Fruit fly (Drosophila melanogaster): Measurements from ENCODE around the gene Oga.
A peak's percentile ranks its signal among the peaks of the same experiment; 100 is the strongest.

Gene Oga

DNA sequence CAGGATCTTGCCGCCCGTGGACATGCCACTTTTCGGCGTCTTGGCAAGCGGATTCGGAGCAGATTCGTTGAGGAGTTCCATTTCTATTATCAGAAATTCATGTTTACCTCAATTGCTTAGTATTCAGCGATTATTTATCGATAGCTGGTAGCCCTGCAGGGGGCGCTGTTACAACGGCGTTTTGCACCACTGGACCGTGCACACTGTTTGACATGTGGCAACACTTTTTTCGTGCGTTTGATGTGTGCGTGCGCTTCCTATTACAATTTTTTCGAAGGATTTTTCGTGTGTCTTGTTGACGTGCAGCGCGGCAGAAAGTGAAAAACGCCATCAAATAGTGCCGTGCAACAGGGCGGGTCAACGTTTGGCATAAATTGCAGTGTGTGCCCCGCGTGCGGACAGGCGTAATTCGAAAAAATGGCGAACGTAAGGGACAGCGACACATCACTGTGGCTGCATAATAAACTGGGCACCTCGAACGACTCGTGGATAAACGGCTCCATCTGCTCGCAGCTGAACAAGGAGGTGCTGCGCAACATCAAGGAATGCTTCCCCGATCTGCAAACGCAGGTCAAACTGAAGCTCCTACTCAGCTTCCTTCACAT, 4.7 kb downstream of the Oga start, which contains the start of the genes CG3337 and Nelf-A (continued):
- no peak for TF ChIP-seq Poxn (GFP tag; IDR thresholded peaks at IDR 0.05)
- TF ChIP-seq tin (GFP tag; optimal IDR thresholded peaks at IDR 0.05): peak; percentile 74
- peak; percentile 55 for TF ChIP-seq CG10366 (GFP tag; IDR thresholded peaks at IDR 0.05)
- peak; percentile 13 for TF ChIP-seq lbe (GFP tag; optimal IDR thresholded peaks at IDR 0.05)
- no peak for TF ChIP-seq CG2202 (tag; optimal IDR thresholded peaks at IDR 0.05)
- peak; percentile 68 for TF ChIP-seq nmo (GFP tag; optimal IDR thresholded peaks at IDR 0.05)
- peak; percentile 82 for TF ChIP-seq p53 (GFP tag; optimal IDR thresholded peaks at IDR 0.05)
- TF ChIP-seq CG17829 (tag; optimal IDR thresholded peaks at IDR 0.05): peak; percentile 54
- TF ChIP-seq CkIIα-i1 (GFP tag; IDR thresholded peaks at IDR 0.05): no peak
- no peak for TF ChIP-seq scrt (GFP tag; optimal IDR thresholded peaks at IDR 0.05)
- TF ChIP-seq CG9797 (GFP tag; optimal IDR thresholded peaks at IDR 0.05): peak; percentile 58
- peak; percentile 88 for TF ChIP-seq CG11456 (GFP tag; IDR thresholded peaks at IDR 0.05)
- peak; percentile 8 for TF ChIP-seq CG12236 (GFP tag; optimal IDR thresholded peaks at IDR 0.05)
- no peak for TF ChIP-seq Kr (GFP tag; optimal IDR thresholded peaks at IDR 0.05)
- TF ChIP-seq CG15601 (tag; optimal IDR thresholded peaks at IDR 0.05): no peak
- peak; percentile 40 for TF ChIP-seq Abd-B (GFP tag; optimal IDR thresholded peaks at IDR 0.05)
- TF ChIP-seq CG6272 (GFP tag; IDR thresholded peaks at IDR 0.05): peak; percentile 66
- TF ChIP-seq pzg (GFP tag; optimal IDR thresholded peaks at IDR 0.05): peak; percentile 97
- peak; percentile 72; the same call in 1 of the 3 replicates for TF ChIP-seq mld (GFP tag; IDR thresholded peaks at IDR 0.05; ENCODE audit: partially characterized antibody)
- TF ChIP-seq CG32767 (GFP tag; IDR thresholded peaks at IDR 0.05): peak; percentile 22; the same call in 1 of the 2 replicates
- peak; percentile 72 for TF ChIP-seq repo (GFP tag; optimal IDR thresholded peaks at IDR 0.05)
- no peak; the same call in 2 of the 3 replicates for TF ChIP-seq croc (GFP tag; conservative IDR thresholded peaks at IDR 0.05)
- peak; percentile 55; the same call in 1 of the 2 replicates for TF ChIP-seq ttk (GFP tag; IDR thresholded peaks at IDR 0.05)
- no peak for TF ChIP-seq CG17328 (GFP tag; IDR thresholded peaks at IDR 0.05)
- peak; percentile 55; the same call in 1 of the 3 replicates for TF ChIP-seq CG6175 (GFP tag; IDR thresholded peaks at IDR 0.05)
- no peak for TF ChIP-seq Hey (tag; optimal IDR thresholded peaks at IDR 0.05)
- no peak for TF ChIP-seq Hmr (GFP tag; optimal IDR thresholded peaks at IDR 0.05)
- TF ChIP-seq amos (GFP tag; IDR thresholded peaks at IDR 0.05; ENCODE audit: partially characterized antibody): peak; percentile 89
- 0 out of 2 replicates have a peak, but pooled peaks have one; percentile 8 for TF ChIP-seq CG6689 (GFP tag; IDR thresholded peaks at IDR 0.05)
- no peak for TF ChIP-seq CG15011 (GFP tag; optimal IDR thresholded peaks at IDR 0.05)
- TF ChIP-seq Lpt (GFP tag; optimal IDR thresholded peaks at IDR 0.05): no peak
- peak; percentile 31 for TF ChIP-seq fd3F (GFP tag; optimal IDR thresholded peaks at IDR 0.05)
- no peak for TF ChIP-seq Hand (GFP tag; optimal IDR thresholded peaks at IDR 0.05)
- TF ChIP-seq CG1792 (GFP tag; optimal IDR thresholded peaks at IDR 0.05): peak; percentile 71
- TF ChIP-seq CG14014 (GFP tag; IDR thresholded peaks at IDR 0.05): peak; percentile 58; the same call in 1 of the 2 replicates
- TF ChIP-seq Mes4 (GFP tag; optimal IDR thresholded peaks at IDR 0.05): peak; percentile 67
- peak; percentile 73 for TF ChIP-seq NC2β (GFP tag; optimal IDR thresholded peaks at IDR 0.05)
- peak; percentile 73 for TF ChIP-seq hbn (GFP tag; IDR thresholded peaks at IDR 0.05; ENCODE audit: partially characterized antibody)
- TF ChIP-seq CG11093 (GFP tag; IDR thresholded peaks at IDR 0.05): no peak
- no peak for TF ChIP-seq CG1832 (GFP tag; optimal IDR thresholded peaks at IDR 0.05)
- no peak for TF ChIP-seq CG5180 (GFP tag; optimal IDR thresholded peaks at IDR 0.05)
- no peak for TF ChIP-seq dati (GFP tag; IDR thresholded peaks at IDR 0.05)
- peak; percentile 56; the same call in 2 of the 3 replicates for TF ChIP-seq Aef1 (GFP tag; IDR thresholded peaks at IDR 0.05)
- TF ChIP-seq Scr (GFP tag; IDR thresholded peaks at IDR 0.05; ENCODE audit: partially characterized antibody): peak; percentile 78
- peak; percentile 93 for TF ChIP-seq CG3847 (GFP tag; IDR thresholded peaks at IDR 0.05)
- TF ChIP-seq HLH3B (GFP tag; IDR thresholded peaks at IDR 0.05): peak; percentile 37
- peak; percentile 97 for TF ChIP-seq sug (tag; optimal IDR thresholded peaks at IDR 0.05)
- no peak for TF ChIP-seq bowl (GFP tag; IDR thresholded peaks at IDR 0.05)
- peak; percentile 27 for TF ChIP-seq CG18011 (GFP tag; optimal IDR thresholded peaks at IDR 0.05)
- TF ChIP-seq Gug (GFP tag; IDR thresholded peaks at IDR 0.05): peak; percentile 77
